Worm (Caenorhabditis elegans) whole organism, young adult: ENCODE results near the gene clp-7.

ENCODE experiments used
- B0261.1 ChIP-seq: sonication (generic microtip); optimal IDR thresholded peaks from 2 replicates; lab custom pipeline; 2016; ENCODE audit warnings: mild to moderate bottlenecking, missing genetic modification characterization, moderate library complexity, missing compliant biosample characterization
- B0336.3 ChIP-seq: fragments of 200-800 bp; sonication (Bioruptor generic); IDR thresholded peaks from 2 replicates; pipeline ENCODE4 v1.3.6; 2022; ENCODE audit warnings: missing genetic modification characterization, missing compliant biosample characterization
- D2030.7 ChIP-seq: fragments of 200-800 bp; sonication (Bioruptor generic); IDR thresholded peaks from 2 replicates; pipeline ENCODE4 v1.3.6; 2022; ENCODE audit warnings: missing genetic modification reagents, missing genetic modification characterization, missing compliant biosample characterization
- F23B12.7 ChIP-seq: sonication (generic microtip); optimal IDR thresholded peaks from 2 replicates; lab custom pipeline; 2017; ENCODE audit warnings: missing genetic modification characterization, mild to moderate bottlenecking, missing compliant biosample characterization, antibody characterized with exemption, moderate library complexity; ENCODE audit not compliant: insufficient read depth
- F49E8.2 ChIP-seq: sonication (generic microtip); optimal IDR thresholded peaks from 3 replicates; lab custom pipeline; 2017; ENCODE audit warnings: missing genetic modification characterization, mild to moderate bottlenecking, missing compliant biosample characterization, antibody characterized with exemption, moderate library complexity; ENCODE audit not compliant: insufficient read depth
- F55B11.4 ChIP-seq: sonication (generic microtip); optimal IDR thresholded peaks from 2 replicates; lab custom pipeline; 2016; ENCODE audit warnings: missing compliant biosample characterization, missing genetic modification characterization, borderline replicate concordance; ENCODE audit not compliant: insufficient read depth
- K11D2.4 ChIP-seq: fragments of 200-800 bp; sonication (Bioruptor generic); IDR thresholded peaks from 2 replicates; pipeline ENCODE4 v1.3.6; 2022; ENCODE audit warnings: missing genetic modification reagents, missing genetic modification characterization, missing compliant biosample characterization
- T07F8.4 ChIP-seq: sonication (generic microtip); optimal IDR thresholded peaks from 2 replicates; lab custom pipeline; 2016; ENCODE audit warnings: mild to moderate bottlenecking, missing genetic modification characterization, moderate library complexity, missing compliant biosample characterization
- Y53F4B.3 ChIP-seq: fragments of 200-800 bp; sonication (Bioruptor generic); IDR thresholded peaks from 2 replicates; pipeline ENCODE4 v1.3.6; 2022; ENCODE audit warnings: missing genetic modification reagents, missing genetic modification characterization, missing compliant biosample characterization
- Y67H2A.10 ChIP-seq: fragments of 200-800 bp; sonication (Bioruptor generic); conservative IDR thresholded peaks from 2 replicates; pipeline ENCODE4 v1.3.6; 2022; ENCODE audit warnings: missing genetic modification reagents, missing genetic modification characterization, missing compliant biosample characterization
- Y95B8A.8 ChIP-seq: fragments of 200-800 bp; sonication (Bioruptor generic); IDR thresholded peaks from 2 replicates; pipeline ENCODE4 v1.3.6; 2022; ENCODE audit warnings: missing genetic modification reagents, missing genetic modification characterization, missing compliant biosample characterization
- ama-1 ChIP-seq, 3 experiments: fragments of 150-350 bp in 1 of 3; sonication (generic microtip) in 2 of 3; optimal IDR thresholded peaks; 2 replicates each; lab custom pipeline; 2014 to 2018; ENCODE audit warnings: missing biosample characterization in 2 of 3, missing genetic modification characterization in 2 of 3, missing genetic modification reagents in 2 of 3
- aptf-3 ChIP-seq: fragments of 200-800 bp; sonication (Bioruptor generic); IDR thresholded peaks from 2 replicates; pipeline ENCODE4 v1.3.6; 2022; ENCODE audit warnings: missing genetic modification characterization, missing compliant biosample characterization
- athp-1 ChIP-seq: sonication (generic microtip); optimal IDR thresholded peaks from 2 replicates; lab custom pipeline; 2017; ENCODE audit warnings: mild to moderate bottlenecking, missing genetic modification characterization, missing compliant biosample characterization
- attf-3 ChIP-seq: fragments of 200-800 bp; sonication (Bioruptor generic); conservative IDR thresholded peaks from 2 replicates; pipeline ENCODE4 v1.3.6; 2022; ENCODE audit warnings: missing genetic modification reagents, missing genetic modification characterization, missing compliant biosample characterization
- bed-2 ChIP-seq: fragments of 200-800 bp; sonication (Bioruptor generic); IDR thresholded peaks from 2 replicates; pipeline ENCODE4 v1.3.6; 2022; ENCODE audit warnings: missing genetic modification reagents, missing genetic modification characterization, missing compliant biosample characterization
- ceh-27 ChIP-seq: fragments of 200-800 bp; sonication (Bioruptor generic); optimal IDR thresholded peaks from 2 replicates; lab custom pipeline; 2018; ENCODE audit warnings: mild to moderate bottlenecking, missing genetic modification characterization, moderate library complexity, missing compliant biosample characterization
- ceh-58 ChIP-seq: fragments of 200-800 bp; sonication (Bioruptor generic); IDR thresholded peaks from 2 replicates; pipeline ENCODE4 v1.3.6; 2022; ENCODE audit warnings: missing genetic modification characterization, missing compliant biosample characterization
- ceh-79 ChIP-seq: sonication (generic microtip); optimal IDR thresholded peaks from 2 replicates; lab custom pipeline; 2017; ENCODE audit warnings: mild to moderate bottlenecking, missing genetic modification characterization, missing compliant biosample characterization
- ceh-91 ChIP-seq: fragments of 200-800 bp; sonication (Bioruptor generic); IDR thresholded peaks from 2 replicates; pipeline ENCODE4 v1.3.6; 2022; ENCODE audit warnings: missing genetic modification reagents, missing genetic modification characterization, missing compliant biosample characterization
- die-1 ChIP-seq: sonication (generic microtip); optimal IDR thresholded peaks from 2 replicates; lab custom pipeline; 2016; ENCODE audit warnings: missing genotype, mild to moderate bottlenecking, missing genetic modification characterization, missing compliant biosample characterization
- dox-1 ChIP-seq: fragments of 200-800 bp; sonication (Bioruptor generic); IDR thresholded peaks from 2 replicates; pipeline ENCODE4 v1.3.6; 2022; ENCODE audit warnings: missing genetic modification reagents, missing genetic modification characterization, missing compliant biosample characterization
- dpff-1 ChIP-seq: sonication (generic microtip); optimal IDR thresholded peaks from 2 replicates; lab custom pipeline; 2017; ENCODE audit warnings: mild to moderate bottlenecking, missing genetic modification characterization, missing compliant biosample characterization
- egl-44 ChIP-seq: fragments of 200-800 bp; sonication (Bioruptor generic); IDR thresholded peaks from 2 replicates; pipeline ENCODE4 v1.3.6; 2022; ENCODE audit warnings: missing genetic modification reagents, missing genetic modification characterization, missing compliant biosample characterization
- ekl-4 ChIP-seq: fragments of 200-800 bp; sonication (Bioruptor generic); IDR thresholded peaks from 2 replicates; pipeline ENCODE4 v1.3.6; 2022; ENCODE audit warnings: missing genetic modification reagents, missing genetic modification characterization, missing compliant biosample characterization
- gei-17 ChIP-seq: fragments of 200-800 bp; sonication (Bioruptor generic); optimal IDR thresholded peaks from 2 replicates; lab custom pipeline; 2018; ENCODE audit warnings: mild to moderate bottlenecking, missing genetic modification characterization, missing compliant biosample characterization
- him-1 ChIP-seq: sonication (generic microtip); optimal IDR thresholded peaks from 2 replicates; lab custom pipeline; 2016; ENCODE audit warnings: missing genotype, missing genetic modification reagents, missing genetic modification characterization, missing compliant biosample characterization
- lir-1 ChIP-seq: fragments of 200-800 bp; sonication (Bioruptor generic); conservative IDR thresholded peaks from 2 replicates; pipeline ENCODE4 v1.3.6; 2022; ENCODE audit warnings: missing genetic modification reagents, missing genetic modification characterization, missing compliant biosample characterization
- lsl-1 ChIP-seq: fragments of 200-800 bp; sonication (Bioruptor generic); optimal IDR thresholded peaks from 2 replicates; lab custom pipeline; 2018; ENCODE audit warnings: mild to moderate bottlenecking, missing genetic modification characterization, moderate library complexity, missing compliant biosample characterization
- lsy-27 ChIP-seq: sonication (generic microtip); optimal IDR thresholded peaks from 2 replicates; lab custom pipeline; 2017; ENCODE audit warnings: missing genetic modification characterization, mild to moderate bottlenecking, missing compliant biosample characterization, antibody characterized with exemption, missing genotype, borderline replicate concordance; ENCODE audit not compliant: insufficient read depth
- madf-6 ChIP-seq: fragments of 200-800 bp; sonication (Bioruptor generic); IDR thresholded peaks from 2 replicates; pipeline ENCODE4 v1.3.6; 2022; ENCODE audit warnings: missing genetic modification reagents, missing genetic modification characterization, missing compliant biosample characterization
- mel-28 ChIP-seq: sonication (generic microtip); optimal IDR thresholded peaks from 2 replicates; lab custom pipeline; 2016; ENCODE audit warnings: borderline replicate concordance, mild to moderate bottlenecking, missing genetic modification characterization, missing compliant biosample characterization
- mxl-1 ChIP-seq: sonication (generic microtip); optimal IDR thresholded peaks from 2 replicates; lab custom pipeline; 2016; ENCODE audit warnings: missing genetic modification characterization, missing compliant biosample characterization
- nfya-2 ChIP-seq: fragments of 200-800 bp; sonication (Bioruptor generic); IDR thresholded peaks from 2 replicates; pipeline ENCODE4 v1.3.6; 2022; ENCODE audit warnings: missing genetic modification reagents, missing genetic modification characterization, missing compliant biosample characterization
- nhr-120 ChIP-seq: fragments of 200-800 bp; sonication (Bioruptor generic); IDR thresholded peaks from 2 replicates; pipeline ENCODE4 v1.3.6; 2022; ENCODE audit warnings: missing genetic modification characterization, missing compliant biosample characterization
- nhr-80 ChIP-seq: sonication (generic microtip); optimal IDR thresholded peaks from 2 replicates; lab custom pipeline; 2016; ENCODE audit warnings: missing genetic modification characterization, missing compliant biosample characterization
- nhr-90 ChIP-seq: sonication (generic microtip); optimal IDR thresholded peaks from 2 replicates; lab custom pipeline; 2016; ENCODE audit warnings: missing genotype, mild to moderate bottlenecking, missing genetic modification characterization, missing compliant biosample characterization
- snpc-4 ChIP-seq, 5 experiments: fragments of 150-350 bp in 1 of 5; sonication (generic microtip) in 4 of 5; optimal IDR thresholded peaks; 2 replicates each; lab custom pipeline; 2014 to 2018; ENCODE audit warnings: missing genetic modification characterization in 5 of 5, missing biosample characterization in 3 of 5, antibody characterized with exemption in 2 of 5, mild to moderate bottlenecking in 2 of 5, missing compliant biosample characterization in 2 of 5, missing genotype in 2 of 5, moderate library complexity in 2 of 5, missing genetic modification reagents in 1 of 5
- somi-1 ChIP-seq: fragments of 200-800 bp; sonication (Bioruptor generic); optimal IDR thresholded peaks from 2 replicates; lab custom pipeline; 2018; ENCODE audit warnings: mild to moderate bottlenecking, missing genetic modification characterization, missing compliant biosample characterization
- sptf-2 ChIP-seq: fragments of 200-800 bp; sonication (Bioruptor generic); optimal IDR thresholded peaks from 2 replicates; lab custom pipeline; 2018; ENCODE audit warnings: mild to moderate bottlenecking, missing genetic modification characterization, missing compliant biosample characterization
- tbp1 ChIP-seq: fragments of 200-800 bp; sonication (Bioruptor generic); optimal IDR thresholded peaks from 2 replicates; lab custom pipeline; 2018; ENCODE audit warnings: mild to moderate bottlenecking, missing genetic modification characterization, missing compliant biosample characterization
- unc-130 ChIP-seq: sonication (generic microtip); optimal IDR thresholded peaks from 2 replicates; lab custom pipeline; 2016; ENCODE audit warnings: missing genetic modification reagents, missing genetic modification characterization, missing compliant biosample characterization
- xnd-1 ChIP-seq: sonication (generic microtip); optimal IDR thresholded peaks from 2 replicates; lab custom pipeline; 2016; ENCODE audit warnings: missing genotype, missing genetic modification reagents, missing genetic modification characterization, missing compliant biosample characterization
- zfh-2 ChIP-seq: fragments of 200-800 bp; sonication (Bioruptor generic); conservative IDR thresholded peaks from 2 replicates; pipeline ENCODE4 v1.3.6; 2022; ENCODE audit warnings: missing genetic modification reagents, missing genetic modification characterization, missing compliant biosample characterization
- ztf-18 ChIP-seq: sonication (generic microtip); optimal IDR thresholded peaks from 2 replicates; lab custom pipeline; 2016; ENCODE audit warnings: missing genotype, mild to moderate bottlenecking, missing genetic modification characterization, missing compliant biosample characterization
- ztf-3 ChIP-seq: fragments of 200-800 bp; sonication (Bioruptor generic); optimal IDR thresholded peaks from 2 replicates; lab custom pipeline; 2018; ENCODE audit warnings: mild to moderate bottlenecking, missing genetic modification characterization, missing compliant biosample characterization

The clp-7 gene

ce11 chrIV:1419795-1420509 is 25.8 kb downstream of the clp-7 start, which contains the start of gene Y77E11A.7:
Gene Y77E11A.7, minus strand, starts transcription at chrIV:1419849.
- TF ChIP-seq D2030.7 (peak; percentile 73), ama-1 (optimal IDR thresholded peaks at IDR 0.05; lab: Kevin White, UChicago) (no peak), ama-1 (GFP tag; optimal IDR thresholded peaks at IDR 0.05; lab: Kevin White, UChicago) (no peak), mel-28 (no peak), somi-1 (no peak), aptf-3 (GFP tag; lab: Robert Waterston, UW) (no peak), lir-1 (GFP tag; lab: Robert Waterston, UW) (peak; percentile 42; the same call in 1 of the 2 replicates), die-1 (tag; lab: Kevin White, UChicago) (no peak), ceh-27 (GFP tag; lab: Kevin White, UChicago) (peak; percentile 96), F55B11.4 (no peak), bed-2 (GFP tag; lab: Robert Waterston, UW) (0 out of 2 replicates have a peak, but pooled peaks have one; percentile 34), him-1 (tag; lab: Kevin White, UChicago) (peak; percentile 14), snpc-4 (GFP tag; optimal IDR thresholded peaks at IDR 0.05; lab: Kevin White, UChicago) (no peak), snpc-4 (tag; optimal IDR thresholded peaks at IDR 0.05; lab: Kevin White, UChicago) (peak in 2 of 4 experiments; percentile 42 to 57), nfya-2 (GFP tag; lab: Robert Waterston, UW) (no peak), dox-1 (GFP tag; lab: Robert Waterston, UW) (peak; percentile 94), F49E8.2 (peak; percentile 53), nhr-120 (no peak), zfh-2 (GFP tag; lab: Robert Waterston, UW) (peak; percentile 98), lsl-1 (GFP tag; lab: Kevin White, UChicago) (peak; percentile 95), ztf-3 (GFP tag; lab: Kevin White, UChicago) (no peak), athp-1 (peak; percentile 26), B0261.1 (no peak), T07F8.4 (tag; lab: Kevin White, UChicago) (no peak), Y67H2A.10 (GFP tag; lab: Robert Waterston, UW) (peak; percentile 61), ztf-18 (tag; lab: Kevin White, UChicago) (peak; percentile 68), egl-44 (GFP tag; lab: Robert Waterston, UW) (no peak), xnd-1 (tag; lab: Kevin White, UChicago) (peak; percentile 92), Y53F4B.3 (GFP tag; lab: Robert Waterston, UW) (no peak), dpff-1 (tag; lab: Kevin White, UChicago) (no peak), K11D2.4 (GFP tag; lab: Robert Waterston, UW) (peak; percentile 61; the same call in 1 of the 2 replicates), ceh-91 (GFP tag; lab: Robert Waterston, UW) (peak; percentile 69; the same call in 1 of the 2 replicates), nhr-90 (tag; lab: Kevin White, UChicago) (no peak), attf-3 (GFP tag; lab: Robert Waterston, UW) (peak; percentile 53), B0336.3 (GFP tag; lab: Robert Waterston, UW) (peak; percentile 71), ceh-79 (tag; lab: Kevin White, UChicago) (no peak), ekl-4 (GFP tag; lab: Robert Waterston, UW) (peak; percentile 50; the same call in 1 of the 2 replicates), mxl-1 (tag; lab: Kevin White, UChicago) (no peak), nhr-80 (tag; lab: Kevin White, UChicago) (peak; percentile 86), Y95B8A.8 (GFP tag; lab: Robert Waterston, UW) (0 out of 2 replicates have a peak, but pooled peaks have one; percentile 10), F23B12.7 (tag; lab: Kevin White, UChicago) (peak; percentile 52), lsy-27 (tag; lab: Kevin White, UChicago) (no peak), madf-6 (GFP tag; lab: Robert Waterston, UW) (peak; percentile 96), gei-17 (GFP tag; lab: Kevin White, UChicago) (peak; percentile 4), sptf-2 (GFP tag; lab: Kevin White, UChicago) (peak; percentile 58), unc-130 (GFP tag; lab: Kevin White, UChicago) (no peak), tbp1 (GFP tag; lab: Kevin White, UChicago) (peak; percentile 1), ceh-58 (GFP tag; lab: Robert Waterston, UW) (no peak)
